Fruit fly (Drosophila melanogaster): ENCODE data around the gene CG5024.
A peak's percentile ranks its signal among the peaks of the same experiment; 100 is the strongest.

CG5024 gene

DNA sequence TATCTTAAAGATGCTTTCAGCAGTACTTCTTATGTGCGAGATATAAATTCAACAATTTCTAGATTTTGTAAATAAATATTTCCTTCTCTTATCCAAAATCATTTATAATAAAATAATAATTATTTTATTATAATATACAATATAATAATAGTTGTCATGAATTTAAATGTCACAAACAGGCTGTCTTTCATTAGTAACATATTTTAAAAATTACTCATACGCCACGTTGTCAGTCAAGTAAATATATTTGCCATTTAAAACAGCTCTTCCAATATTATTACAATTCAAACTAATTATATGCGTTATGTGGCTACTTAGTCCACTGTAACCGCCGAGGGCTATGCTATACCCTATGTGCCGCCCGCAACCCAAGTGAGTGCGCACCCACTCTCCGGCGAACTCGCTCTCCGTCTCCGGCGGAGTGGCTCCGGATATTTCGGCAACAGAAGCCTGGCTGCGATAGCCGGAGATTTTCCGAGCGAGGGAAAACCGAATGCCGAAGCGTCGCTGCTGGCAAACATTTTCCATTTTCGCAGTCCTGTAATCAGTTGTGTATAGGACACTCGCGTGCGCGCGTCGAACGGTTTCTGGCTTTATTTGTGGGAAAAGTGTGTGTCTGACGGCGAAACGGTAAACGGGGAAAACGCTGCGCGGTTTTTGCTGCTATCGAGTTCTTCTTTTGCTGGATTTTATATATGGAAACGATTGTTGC lies 44.9 kb downstream of the CG5024 start, which contains the start of gene CG5890 (continued):
- TF ChIP-seq CG8765 (GFP tag; IDR thresholded peaks at IDR 0.05), result no peak
- TF ChIP-seq CG9817 (tag; optimal IDR thresholded peaks at IDR 0.05), result peak; percentile 8
- TF ChIP-seq sna (GFP tag; IDR thresholded peaks at IDR 0.05; ENCODE audit: partially characterized antibody), result no peak
- TF ChIP-seq dimm (GFP tag; IDR thresholded peaks at IDR 0.05), result no peak
- no peak for TF ChIP-seq CG18476 (GFP tag; optimal IDR thresholded peaks at IDR 0.05)
- peak; percentile 1 for TF ChIP-seq CG1233 (GFP tag; optimal IDR thresholded peaks at IDR 0.05)
- TF ChIP-seq CG10654 (GFP tag; optimal IDR thresholded peaks at IDR 0.05), result no peak
- no peak for TF ChIP-seq Ada2b (GFP tag; IDR thresholded peaks at IDR 0.05)
- peak; percentile 18 for TF ChIP-seq BtbVII (GFP tag; optimal IDR thresholded peaks at IDR 0.05)
- TF ChIP-seq CG7987 (GFP tag; optimal IDR thresholded peaks at IDR 0.05), result no peak
- peak in 1 of 2 experiments; percentile 44 for TF ChIP-seq Hr51 (GFP tag; optimal IDR thresholded peaks at IDR 0.05)
- no peak for TF ChIP-seq CG17359 (tag; optimal IDR thresholded peaks at IDR 0.05)
- no peak for TF ChIP-seq CG10565 (GFP tag; optimal IDR thresholded peaks at IDR 0.05)
- TF ChIP-seq otp (GFP tag; IDR thresholded peaks at IDR 0.05), result no peak
- peak; percentile 55 for TF ChIP-seq CG11504 (tag; optimal IDR thresholded peaks at IDR 0.05)
- no peak for TF ChIP-seq ttk (GFP tag; IDR thresholded peaks at IDR 0.05)
- no peak for TF ChIP-seq crp (GFP tag; optimal IDR thresholded peaks at IDR 0.05)
- peak; percentile 48 for TF ChIP-seq gem (tag; optimal IDR thresholded peaks at IDR 0.05)
- TF ChIP-seq CG6175 (GFP tag; IDR thresholded peaks at IDR 0.05), result no peak
- no peak for TF ChIP-seq Dref (GFP tag; IDR thresholded peaks at IDR 0.05)
- no peak for TF ChIP-seq CG11398 (GFP tag; optimal IDR thresholded peaks at IDR 0.05)
- no peak for TF ChIP-seq CG17612 (GFP tag; IDR thresholded peaks at IDR 0.05)
- no peak for TF ChIP-seq lola (GFP tag; optimal IDR thresholded peaks at IDR 0.05)
- TF ChIP-seq CG13296 (GFP tag; optimal IDR thresholded peaks at IDR 0.05), result peak; percentile 58
- TF ChIP-seq Myb (GFP tag; optimal IDR thresholded peaks at IDR 0.05), result no peak
- TF ChIP-seq CG10543 (GFP tag; optimal IDR thresholded peaks at IDR 0.05), result peak; percentile 34
- no peak for TF ChIP-seq Trl (optimal IDR thresholded peaks at IDR 0.05)
- TF ChIP-seq Trl (GFP tag; optimal IDR thresholded peaks at IDR 0.05), result no peak
- TF ChIP-seq CG10147 (GFP tag; optimal IDR thresholded peaks at IDR 0.05), result peak; percentile 39
- TF ChIP-seq CG10267 (tag; optimal IDR thresholded peaks at IDR 0.05), result no peak
- no peak for TF ChIP-seq cato (GFP tag; optimal IDR thresholded peaks at IDR 0.05; ENCODE audit: borderline replicate concordance)
- 0 out of 2 replicates have a peak, but pooled peaks have one; percentile 14 for TF ChIP-seq CG9932 (GFP tag; IDR thresholded peaks at IDR 0.05)
- TF ChIP-seq cwo (GFP tag; optimal IDR thresholded peaks at IDR 0.05), result peak; percentile 48
- TF ChIP-seq CG13424 (tag; optimal IDR thresholded peaks at IDR 0.05), result peak; percentile 24
- TF ChIP-seq tap (tag; optimal IDR thresholded peaks at IDR 0.05), result no peak
- TF ChIP-seq CG6813 (GFP tag; optimal IDR thresholded peaks at IDR 0.05), result peak; percentile 36
- TF ChIP-seq Fer1 (GFP tag; optimal IDR thresholded peaks at IDR 0.05), result peak; percentile 73
- TF ChIP-seq CoRest (tag; optimal IDR thresholded peaks at IDR 0.05), result peak; percentile 27
- TF ChIP-seq Meics (GFP tag; optimal IDR thresholded peaks at IDR 0.05), result peak; percentile 72
- no peak for TF ChIP-seq CG2202 (tag; optimal IDR thresholded peaks at IDR 0.05)
- TF ChIP-seq klu (GFP tag; IDR thresholded peaks at IDR 0.05), result no peak
- no peak for TF ChIP-seq H2.0 (GFP tag; IDR thresholded peaks at IDR 0.05)
- TF ChIP-seq dysf (GFP tag; IDR thresholded peaks at IDR 0.05), result 0 out of 3 replicates have a peak, but pooled peaks have one; percentile 18
- no peak for TF ChIP-seq Awh (GFP tag; IDR thresholded peaks at IDR 0.05)

Data from whole organism, embryonic.